Fruit fly (Drosophila melanogaster) whole organism, prepupa: ENCODE data around the gene CG14459.

Source experiments
- CG11294 ChIP-seq: fragments of 200-800 bp; sonication (Bioruptor generic); IDR thresholded peaks from 2 replicates; pipeline ENCODE4 v1.3.6; 2022; ENCODE audit warnings: missing biosample characterization, missing genetic modification characterization
- CG3032 ChIP-seq: fragments of 200-800 bp; optimal IDR thresholded peaks from 2 replicates; lab custom pipeline; 2019; ENCODE audit warnings: missing biosample characterization, mild to moderate bottlenecking, missing genetic modification characterization, moderate library complexity
- Eip93F ChIP-seq: fragments of 200-800 bp; sonication (Bioruptor generic); optimal IDR thresholded peaks from 2 replicates; lab custom pipeline; 2016; ENCODE audit warnings: missing biosample characterization, mild to moderate bottlenecking, missing genetic modification characterization
- Ets96B ChIP-seq: fragments of 200-800 bp; optimal IDR thresholded peaks from 2 replicates; lab custom pipeline; 2019; ENCODE audit warnings: missing biosample characterization, mild to moderate bottlenecking, missing genetic modification characterization, moderate library complexity
- OdsH ChIP-seq: fragments of 200-800 bp; sonication (Bioruptor generic); optimal IDR thresholded peaks from 3 replicates; lab custom pipeline; 2016; ENCODE audit warnings: missing biosample characterization, missing genetic modification characterization
- dac ChIP-seq: fragments of 200-800 bp; sonication (Bioruptor generic); optimal IDR thresholded peaks from 2 replicates; lab custom pipeline; 2017; ENCODE audit warnings: missing biosample characterization, mild to moderate bottlenecking, missing genetic modification characterization
- vri ChIP-seq: fragments of 200-800 bp; sonication (Bioruptor generic); optimal IDR thresholded peaks from 3 replicates; lab custom pipeline; 2016; ENCODE audit warnings: missing biosample characterization, mild to moderate bottlenecking, missing genetic modification characterization

- TF ChIP-seq OdsH (GFP tag; lab: Kevin White, UChicago) (peak; percentile 38), Eip93F (GFP tag; lab: Kevin White, UChicago) (no peak), vri (GFP tag; lab: Kevin White, UChicago) (no peak), dac (GFP tag; lab: Kevin White, UChicago) (no peak), Ets96B (tag; lab: Kevin White, UChicago) (no peak), CG3032 (tag; lab: Kevin White, UChicago) (no peak), CG11294 (GFP tag; lab: Robert Waterston, UW) (no peak)
Measured at dm6 chr3L:22665110-22665509, 27.4 kb upstream of the CG14459 start.
